Worm (Caenorhabditis elegans) whole organism, late embryonic: ENCODE measurements around the gene D1025.1.
A peak's percentile ranks its signal among the peaks of the same experiment; 100 is the strongest.
"Not testable (repeated sequence)": the region's sequence is repeated elsewhere in the genome, so short reads cannot be mapped to it uniquely, and the experiment has no call there.

Source experiments
- F13H6.1 ChIP-seq: sonication (generic microtip); optimal IDR thresholded peaks from 2 replicates; lab custom pipeline; 2016; ENCODE audit warnings: missing genetic modification characterization, missing compliant biosample characterization
- K02D7.2 ChIP-seq: sonication (generic microtip); optimal IDR thresholded peaks from 2 replicates; lab custom pipeline; 2017; ENCODE audit warnings: mild to moderate bottlenecking, missing genetic modification characterization, missing compliant biosample characterization
- Y22D7AL.16 ChIP-seq: sonication (generic microtip); optimal IDR thresholded peaks from 2 replicates; lab custom pipeline; 2016; ENCODE audit warnings: missing genetic modification characterization, missing compliant biosample characterization
- ceh-14 ChIP-seq: sonication (generic microtip); optimal IDR thresholded peaks from 2 replicates; lab custom pipeline; 2016; ENCODE audit warnings: missing genotype, missing genetic modification characterization, missing compliant biosample characterization
- ceh-18 ChIP-seq: sonication (generic microtip); optimal IDR thresholded peaks from 2 replicates; lab custom pipeline; 2016; ENCODE audit warnings: missing genetic modification characterization, missing compliant biosample characterization
- ceh-19 ChIP-seq: fragments of 200-800 bp; sonication (Bioruptor generic); optimal IDR thresholded peaks from 2 replicates; lab custom pipeline; 2018; ENCODE audit warnings: mild to moderate bottlenecking, missing genetic modification characterization, missing compliant biosample characterization
- ceh-2 ChIP-seq: sonication (generic microtip); optimal IDR thresholded peaks from 2 replicates; lab custom pipeline; 2016; ENCODE audit warnings: missing genotype, missing genetic modification characterization, missing compliant biosample characterization
- ceh-24 ChIP-seq: sonication (generic microtip); optimal IDR thresholded peaks from 2 replicates; lab custom pipeline; 2016; ENCODE audit warnings: mild to moderate bottlenecking, missing genetic modification characterization, missing compliant biosample characterization
- ceh-31 ChIP-seq: sonication (generic microtip); optimal IDR thresholded peaks from 2 replicates; lab custom pipeline; 2016; ENCODE audit warnings: missing genetic modification characterization, missing compliant biosample characterization
- ceh-45 ChIP-seq: fragments of 200-800 bp; sonication (Bioruptor generic); IDR thresholded peaks from 2 replicates; pipeline ENCODE4 v1.3.6; 2022; ENCODE audit warnings: missing genetic modification reagents, missing genetic modification characterization, missing compliant biosample characterization
- ceh-6 ChIP-seq: fragments of 200-800 bp; sonication (Bioruptor generic); optimal IDR thresholded peaks from 2 replicates; lab custom pipeline; 2018; ENCODE audit warnings: mild to moderate bottlenecking, missing genetic modification characterization, missing compliant biosample characterization
- che-1 ChIP-seq: sonication (generic microtip); optimal IDR thresholded peaks from 2 replicates; lab custom pipeline; 2016; ENCODE audit warnings: mild to moderate bottlenecking, missing genetic modification characterization, missing compliant biosample characterization
- dmd-4 ChIP-seq: sonication (generic microtip); optimal IDR thresholded peaks from 2 replicates; lab custom pipeline; 2016; ENCODE audit warnings: borderline replicate concordance, missing genetic modification characterization, missing compliant biosample characterization
- fax-1 ChIP-seq: sonication (generic microtip); optimal IDR thresholded peaks from 2 replicates; lab custom pipeline; 2016; ENCODE audit warnings: missing genotype, missing genetic modification characterization, missing compliant biosample characterization
- fkh-10 ChIP-seq: fragments of 150-350 bp; optimal IDR thresholded peaks from 2 replicates; lab custom pipeline; 2014; ENCODE audit warnings: missing biosample characterization, missing genetic modification reagents, missing genetic modification characterization
- fkh-6 ChIP-seq: sonication (generic microtip); optimal IDR thresholded peaks from 2 replicates; lab custom pipeline; 2016; ENCODE audit warnings: missing genetic modification characterization, missing compliant biosample characterization
- gmeb-2 ChIP-seq: sonication (generic microtip); optimal IDR thresholded peaks from 2 replicates; lab custom pipeline; 2016; ENCODE audit warnings: missing genetic modification characterization, inconsistent platforms, missing compliant biosample characterization
- hlh-15 ChIP-seq: sonication (generic microtip); optimal IDR thresholded peaks from 2 replicates; lab custom pipeline; 2016; ENCODE audit warnings: missing genetic modification characterization, missing compliant biosample characterization
- lim-6 ChIP-seq: sonication (generic microtip); optimal IDR thresholded peaks from 2 replicates; lab custom pipeline; 2016; ENCODE audit warnings: missing genetic modification characterization, missing compliant biosample characterization
- lin-11 ChIP-seq: fragments of 200-800 bp; sonication (Bioruptor generic); optimal IDR thresholded peaks from 2 replicates; lab custom pipeline; 2018; ENCODE audit warnings: mild to moderate bottlenecking, missing genetic modification characterization, missing compliant biosample characterization
- madf-2 ChIP-seq: sonication (generic microtip); optimal IDR thresholded peaks from 2 replicates; lab custom pipeline; 2017; ENCODE audit warnings: missing genetic modification characterization, missing compliant biosample characterization
- mec-3 ChIP-seq: sonication (generic microtip); optimal IDR thresholded peaks from 2 replicates; lab custom pipeline; 2016; ENCODE audit warnings: borderline replicate concordance, missing genetic modification characterization, missing compliant biosample characterization
- nhr-11 ChIP-seq: fragments of 150-350 bp; optimal IDR thresholded peaks from 2 replicates; lab custom pipeline; 2014; ENCODE audit warnings: missing biosample characterization, missing genetic modification characterization
- nhr-232 ChIP-seq: sonication (generic microtip); optimal IDR thresholded peaks from 2 replicates; lab custom pipeline; 2016; ENCODE audit warnings: missing genetic modification characterization, missing compliant biosample characterization
- npax-4 ChIP-seq: sonication (generic microtip); optimal IDR thresholded peaks from 2 replicates; lab custom pipeline; 2016; ENCODE audit warnings: missing genetic modification characterization, missing compliant biosample characterization
- pag-3 ChIP-seq: sonication (generic microtip); optimal IDR thresholded peaks from 2 replicates; lab custom pipeline; 2016; ENCODE audit warnings: missing compliant biosample characterization, missing genetic modification characterization, borderline replicate concordance
- pat-9 ChIP-seq: fragments of 200-800 bp; sonication (Bioruptor generic); optimal IDR thresholded peaks from 2 replicates; lab custom pipeline; 2018; ENCODE audit warnings: mild to moderate bottlenecking, missing genetic modification characterization, moderate library complexity, missing compliant biosample characterization
- pax-1 ChIP-seq: fragments of 150-350 bp; optimal IDR thresholded peaks from 2 replicates; lab custom pipeline; 2014; ENCODE audit warnings: missing biosample characterization, missing genetic modification characterization
- pha-2 ChIP-seq: sonication (generic microtip); optimal IDR thresholded peaks from 2 replicates; lab custom pipeline; 2017; ENCODE audit warnings: mild to moderate bottlenecking, missing genetic modification characterization, missing compliant biosample characterization
- pha-4 ChIP-seq: fragments of 150-350 bp; optimal IDR thresholded peaks from 2 replicates; lab custom pipeline; 2018; ENCODE audit warnings: missing biosample characterization, missing genetic modification reagents, missing genetic modification characterization
- pqm-1 ChIP-seq: sonication (generic microtip); optimal IDR thresholded peaks from 2 replicates; lab custom pipeline; 2016; ENCODE audit warnings: missing genetic modification characterization, missing compliant biosample characterization
- pros-1 ChIP-seq: fragments of 150-350 bp; optimal IDR thresholded peaks from 2 replicates; lab custom pipeline; 2014; ENCODE audit warnings: missing biosample characterization, missing genetic modification reagents, missing genetic modification characterization
- rnt-1 ChIP-seq: sonication (generic microtip); optimal IDR thresholded peaks from 2 replicates; lab custom pipeline; 2016; ENCODE audit warnings: missing genetic modification characterization, missing compliant biosample characterization
- sox-2 ChIP-seq: fragments of 200-800 bp; sonication (Bioruptor generic); IDR thresholded peaks from 2 replicates; pipeline ENCODE4 v1.3.6; 2022; ENCODE audit warnings: missing genetic modification reagents, missing genetic modification characterization, missing compliant biosample characterization
- sox-4 ChIP-seq: sonication (generic microtip); optimal IDR thresholded peaks from 2 replicates; lab custom pipeline; 2017; ENCODE audit warnings: mild to moderate bottlenecking, missing genetic modification characterization, inconsistent platforms, missing compliant biosample characterization
- syd-9 ChIP-seq: sonication (generic microtip); optimal IDR thresholded peaks from 2 replicates; lab custom pipeline; 2016; ENCODE audit warnings: mild to moderate bottlenecking, missing genetic modification characterization, moderate library complexity, missing compliant biosample characterization
- tbx-2 ChIP-seq: sonication (generic microtip); optimal IDR thresholded peaks from 2 replicates; lab custom pipeline; 2016; ENCODE audit warnings: missing genetic modification characterization, missing compliant biosample characterization
- tbx-7 ChIP-seq: sonication (generic microtip); optimal IDR thresholded peaks from 2 replicates; lab custom pipeline; 2016; ENCODE audit warnings: missing genotype, missing genetic modification characterization, missing compliant biosample characterization
- ttx-3 ChIP-seq: sonication (generic microtip); optimal IDR thresholded peaks from 2 replicates; lab custom pipeline; 2016; ENCODE audit warnings: missing genetic modification reagents, missing genetic modification characterization, missing compliant biosample characterization
- unc-3 ChIP-seq, 2 experiments: fragments of 200-800 bp in 1 of 2; sonication (Bioruptor generic) in 1 of 2; sonication (generic microtip) in 1 of 2; conservative IDR thresholded peaks in 1 of 2; optimal IDR thresholded peaks in 1 of 2; 2 replicates each; pipeline versions ENCODE4 v1.3.6 to Lab custom; 2016 to 2022; ENCODE audit warnings: missing compliant biosample characterization in 2 of 2, missing genetic modification characterization in 2 of 2, missing genetic modification reagents in 1 of 2
- unc-42 ChIP-seq: sonication (generic microtip); optimal IDR thresholded peaks from 2 replicates; lab custom pipeline; 2016; ENCODE audit warnings: missing genotype, missing genetic modification characterization, missing compliant biosample characterization
- unc-55 ChIP-seq: sonication (generic microtip); optimal IDR thresholded peaks from 2 replicates; lab custom pipeline; 2017; ENCODE audit warnings: missing biosample characterization, missing genetic modification reagents, missing genetic modification characterization
- unc-86 ChIP-seq: sonication (generic microtip); optimal IDR thresholded peaks from 2 replicates; lab custom pipeline; 2016; ENCODE audit warnings: missing genetic modification characterization, missing compliant biosample characterization
- zip-5 ChIP-seq: sonication (generic microtip); optimal IDR thresholded peaks from 2 replicates; lab custom pipeline; 2016; ENCODE audit warnings: missing genetic modification characterization, missing compliant biosample characterization

Gene D1025.1

DNA sequence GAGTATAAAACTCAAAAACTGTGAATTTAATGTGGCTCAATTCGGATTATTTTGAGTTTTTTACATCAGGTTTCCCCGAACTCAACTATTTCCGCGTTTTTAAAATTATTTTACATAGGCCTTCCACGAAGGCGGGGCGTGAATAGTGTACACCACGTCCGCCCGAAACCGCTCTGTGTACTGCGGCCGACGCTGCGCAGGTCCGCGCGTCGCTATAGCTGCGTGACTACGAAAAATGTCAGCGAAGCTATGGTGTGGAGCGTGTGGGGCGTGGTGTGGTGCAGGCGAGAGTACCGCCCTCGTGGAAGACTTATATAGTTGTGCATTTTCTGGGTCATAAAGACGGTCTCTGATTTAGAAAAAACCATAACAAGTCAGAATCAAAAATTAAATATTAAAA, 2.7 kb upstream of the D1025.1 start:
- TF ChIP-seq unc-42 (tag; lab: Kevin White, UChicago) (no peak), ttx-3 (tag; lab: Kevin White, UChicago) (no peak), ceh-24 (tag; lab: Kevin White, UChicago) (no peak), pha-4 (no peak), nhr-232 (no peak), tbx-2 (tag; lab: Kevin White, UChicago) (no peak), hlh-15 (tag; lab: Kevin White, UChicago) (no peak), ceh-31 (tag; lab: Kevin White, UChicago) (no peak), ceh-14 (tag; lab: Kevin White, UChicago) (no peak), pag-3 (tag; lab: Kevin White, UChicago) (no peak), syd-9 (tag; lab: Kevin White, UChicago) (no peak), Y22D7AL.16 (tag; lab: Kevin White, UChicago) (no peak), zip-5 (tag; lab: Kevin White, UChicago) (no peak)

DNA sequence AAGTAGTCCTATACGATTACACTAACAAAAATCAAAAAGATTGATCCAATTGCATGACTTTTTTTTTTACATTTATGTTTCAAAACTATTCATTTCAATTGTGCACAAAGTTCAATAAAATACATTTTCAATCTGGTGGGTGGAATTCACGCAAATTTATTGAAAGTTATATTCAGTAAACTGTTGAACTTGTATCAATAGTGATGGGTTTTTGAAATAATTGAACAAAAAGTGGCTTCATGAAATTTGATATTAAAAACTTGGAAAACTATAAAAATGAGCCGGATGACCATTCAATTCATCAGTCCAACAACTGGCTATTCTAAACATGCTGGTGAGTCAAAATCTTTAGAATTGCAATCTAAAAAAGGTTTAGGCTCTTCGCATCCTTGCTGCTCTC, 2.7 kb downstream of the D1025.1 start, which contains the start of gene nspc-16:
Gene nspc-16 (plus strand): TSS at position 301 of the 400 bp plus-strand sequence.
- TF ChIP-seq unc-55 (GFP tag; lab: Kevin White, UChicago) (no peak), nhr-232 (no peak), K02D7.2 (tag; lab: Kevin White, UChicago) (no peak), pat-9 (tag; lab: Kevin White, UChicago) (no peak), npax-4 (tag; lab: Kevin White, UChicago) (no peak), pax-1 (tag; lab: Kevin White, UChicago) (no peak), unc-86 (tag; lab: Kevin White, UChicago) (no peak), fkh-10 (GFP tag; lab: Kevin White, UChicago) (no peak), lin-11 (no peak), ceh-6 (GFP tag; lab: Kevin White, UChicago) (no peak), madf-2 (no peak)

DNA sequence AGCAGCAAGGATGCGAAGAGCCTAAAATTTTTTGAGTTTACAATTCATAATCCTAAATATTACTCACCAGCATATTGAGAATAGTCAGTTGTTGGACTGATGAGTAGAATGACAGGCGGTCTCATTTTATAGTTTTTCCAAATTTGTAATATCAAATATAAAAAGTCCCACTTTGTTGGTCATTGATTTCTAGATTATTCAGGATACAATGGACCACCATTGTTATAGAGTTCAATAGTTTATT, 4.4 kb downstream of the D1025.1 start, which contains the start of gene nspc-17:
Gene nspc-17 (minus strand): TSS at position 101 of the 244 bp plus-strand sequence.
- TF ChIP-seq ceh-45 (GFP tag; lab: Robert Waterston, UW); unc-55 (GFP tag; lab: Kevin White, UChicago); nhr-11 (tag; lab: Kevin White, UChicago): not testable (repeated sequence)

DNA sequence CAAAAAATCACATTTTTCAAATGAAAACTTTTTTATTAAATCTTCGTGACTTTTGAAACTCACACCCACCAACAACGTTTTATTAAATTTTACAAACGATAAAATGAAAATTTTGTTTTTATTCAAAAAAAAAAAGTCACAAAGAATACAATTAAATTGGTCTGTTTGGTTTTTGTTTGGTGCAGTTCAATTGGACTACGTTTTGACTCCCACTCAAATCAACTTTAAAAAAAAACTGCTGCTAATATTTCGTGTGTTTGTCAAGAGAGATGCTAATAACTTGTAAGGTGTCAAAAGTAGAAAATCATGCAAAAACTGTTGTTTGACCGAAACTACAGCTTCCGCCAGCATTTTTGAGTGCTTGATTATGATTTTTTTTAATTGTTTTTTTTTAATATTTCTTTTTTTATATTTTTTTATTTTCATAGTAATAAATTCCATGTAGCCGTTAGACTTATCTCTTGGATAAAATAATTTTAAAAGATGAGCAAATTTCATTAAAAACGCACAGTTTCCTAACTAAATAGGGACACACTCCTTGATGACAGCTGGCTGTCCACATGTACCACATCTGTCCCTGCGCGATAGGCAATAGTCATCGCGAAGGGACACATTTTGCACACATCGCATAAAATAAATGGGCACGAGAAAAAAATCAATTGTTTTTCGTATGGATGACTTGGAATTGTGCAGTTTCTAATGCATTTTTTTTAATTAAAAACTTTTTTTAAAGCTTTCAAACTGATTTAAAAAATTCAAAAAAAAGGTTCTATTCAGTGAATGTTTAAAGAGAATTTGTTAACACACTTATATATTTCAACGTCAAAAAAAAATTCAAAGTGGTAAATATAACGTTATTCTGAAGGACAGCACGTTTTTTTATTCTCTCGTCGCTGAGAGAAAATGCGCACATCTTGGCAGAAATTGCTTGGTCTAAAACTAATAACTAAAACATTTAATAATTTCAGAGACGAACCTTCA, 5.1 kb downstream of the D1025.1 start:
- peak; percentile 84 for TF ChIP-seq pqm-1
- TF ChIP-seq ceh-24 (tag; lab: Kevin White, UChicago), result no peak
- TF ChIP-seq rnt-1, result peak; percentile 90
- TF ChIP-seq tbx-2 (tag; lab: Kevin White, UChicago), result peak; percentile 96
- TF ChIP-seq ceh-18 (tag; lab: Kevin White, UChicago), result peak; percentile 98
- TF ChIP-seq Y22D7AL.16 (tag; lab: Kevin White, UChicago), result no peak
- no peak for TF ChIP-seq ceh-45 (GFP tag; lab: Robert Waterston, UW)
- peak; percentile 39 for TF ChIP-seq fkh-6
- peak; percentile 47 for TF ChIP-seq sox-4
- TF ChIP-seq F13H6.1, result peak; percentile 64
- TF ChIP-seq ceh-19, result peak; percentile 40
- TF ChIP-seq sox-2 (GFP tag; lab: Robert Waterston, UW), result peak; percentile 79
- 0 out of 2 replicates have a peak, but pooled peaks have one; percentile 53 for TF ChIP-seq unc-3 (GFP tag; conservative IDR thresholded peaks at IDR 0.05; lab: Robert Waterston, UW)
- peak; percentile 64 for TF ChIP-seq unc-3 (tag; optimal IDR thresholded peaks at IDR 0.05; lab: Kevin White, UChicago)
- TF ChIP-seq fax-1 (tag; lab: Kevin White, UChicago), result no peak
- peak; percentile 75 for TF ChIP-seq ttx-3 (tag; lab: Kevin White, UChicago)
- TF ChIP-seq unc-55 (GFP tag; lab: Kevin White, UChicago), result peak; percentile 94
- TF ChIP-seq pax-1 (tag; lab: Kevin White, UChicago), result peak; percentile 91
- TF ChIP-seq gmeb-2 (tag; lab: Kevin White, UChicago), result peak; percentile 23
- no peak for TF ChIP-seq che-1 (tag; lab: Kevin White, UChicago)
- peak; percentile 86 for TF ChIP-seq pros-1 (tag; lab: Kevin White, UChicago)
- TF ChIP-seq mec-3 (tag; lab: Kevin White, UChicago), result no peak
- TF ChIP-seq tbx-7 (tag; lab: Kevin White, UChicago), result peak; percentile 56
- TF ChIP-seq ceh-2 (tag; lab: Kevin White, UChicago), result peak; percentile 72
- TF ChIP-seq lim-6 (tag; lab: Kevin White, UChicago), result peak; percentile 4
- no peak for TF ChIP-seq dmd-4 (tag; lab: Kevin White, UChicago)
- peak; percentile 68 for TF ChIP-seq pha-2
- peak; percentile 96 for TF ChIP-seq unc-86 (tag; lab: Kevin White, UChicago)
